Fruit fly (Drosophila melanogaster) whole organism, embryonic: Measurements from ENCODE around the gene cac.

Experiments
- BEAF-32 ChIP-seq: fragments of 200-800 bp; sonication (Bioruptor generic); optimal IDR thresholded peaks from 3 replicates; lab custom pipeline; 2017; ENCODE audit warnings: missing biosample characterization, missing genetic modification characterization, mild to moderate bottlenecking, moderate library complexity, missing genetic modification reagents
- CG5180 ChIP-seq: fragments of 200-800 bp; sonication (Bioruptor generic); optimal IDR thresholded peaks from 3 replicates; lab custom pipeline; 2017; ENCODE audit warnings: missing biosample characterization, missing genetic modification characterization, mild to moderate bottlenecking, moderate library complexity, missing genetic modification reagents
- CG8290 ChIP-seq, 3 experiments: fragments of 200-800 bp; sonication (Bioruptor generic); optimal IDR thresholded peaks; 2 replicates each; lab custom pipeline; 2016 to 2019; ENCODE audit warnings: missing biosample characterization in 3 of 3, missing genetic modification characterization in 3 of 3, mild to moderate bottlenecking in 2 of 3, moderate library complexity in 1 of 3
- CG8478 ChIP-seq: fragments of >200 bp; optimal IDR thresholded peaks from 2 replicates; lab custom pipeline; 2018
- Hsf ChIP-seq: fragments of 200-800 bp; sonication (Bioruptor generic); optimal IDR thresholded peaks from 3 replicates; lab custom pipeline; 2016; ENCODE audit warnings: missing biosample characterization, missing genetic modification characterization
- NFAT ChIP-seq: fragments of 200-800 bp; sonication (Bioruptor generic); IDR thresholded peaks from 2 replicates; pipeline ENCODE4 v1.3.6; 2022; ENCODE audit warnings: missing biosample characterization, missing genetic modification characterization
- cg ChIP-seq: fragments of 200-800 bp; sonication (Bioruptor generic); optimal IDR thresholded peaks from 3 replicates; lab custom pipeline; 2019; ENCODE audit warnings: missing biosample characterization, mild to moderate bottlenecking, missing genetic modification characterization, moderate library complexity
- eve ChIP-seq, 2 experiments: fragments of >200 bp; optimal IDR thresholded peaks; 2 replicates each; lab custom pipeline; 2017; ENCODE audit warnings: missing biosample characterization in 2 of 2, missing genetic modification characterization in 2 of 2
- ftz-f1 ChIP-seq: fragments of 200-800 bp; sonication (Bioruptor generic); optimal IDR thresholded peaks from 2 replicates; lab custom pipeline; 2016; ENCODE audit warnings: missing biosample characterization, missing genetic modification characterization
- kni ChIP-seq: fragments of 200-800 bp; sonication (Bioruptor generic); optimal IDR thresholded peaks from 3 replicates; lab custom pipeline; 2017; ENCODE audit warnings: mild to moderate bottlenecking, missing biosample characterization, missing genetic modification reagents, missing genetic modification characterization
- lab ChIP-seq: fragments of 200-800 bp; sonication (Bioruptor generic); optimal IDR thresholded peaks from 3 replicates; lab custom pipeline; 2017; ENCODE audit warnings: missing biosample characterization, missing genetic modification characterization, mild to moderate bottlenecking, moderate library complexity, missing genetic modification reagents
- pan ChIP-seq, 4 experiments: fragments of >200 bp in 3 of 4; fragments of 200-800 bp in 1 of 4; sonication (Bioruptor generic) in 1 of 4; optimal IDR thresholded peaks in 3 of 4; IDR thresholded peaks in 1 of 4; 2 replicates each; pipeline versions ENCODE4 v1.3.6 to Lab custom; 2017 to 2022; ENCODE audit warnings: missing biosample characterization in 2 of 4, missing genetic modification characterization in 2 of 4, mixed read lengths in 1 of 4
- sna ChIP-seq: fragments of 200-800 bp; sonication (Bioruptor generic); IDR thresholded peaks from 2 replicates; pipeline ENCODE4 v1.3.6; 2022; ENCODE audit warnings: missing biosample characterization, missing genetic modification characterization; ENCODE audit not compliant: partially characterized antibody
- wor ChIP-seq: fragments of 200-800 bp; sonication (Bioruptor generic); IDR thresholded peaks from 2 replicates; pipeline ENCODE4 v1.3.6; 2022; ENCODE audit warnings: missing biosample characterization, missing genetic modification characterization

- TF ChIP-seq lab (GFP tag; lab: Kevin White, UChicago) (no peak), NFAT (GFP tag; lab: Robert Waterston, UW) (no peak), eve (GFP tag; optimal IDR thresholded peaks at IDR 0.05; lab: Kevin White, UChicago) (no peak), CG8478 (lab: Kevin White, UChicago) (no peak), cg (no peak), pan (optimal IDR thresholded peaks at IDR 0.05; lab: Kevin White, UChicago) (no peak), pan (GFP tag; optimal IDR thresholded peaks at IDR 0.05 in 1 of 2, IDR thresholded peaks at IDR 0.05 in 1 of 2) (no peak), sna (GFP tag; lab: Robert Waterston, UW) (no peak), wor (GFP tag; lab: Robert Waterston, UW) (no peak), kni (GFP tag; lab: Kevin White, UChicago) (no peak), ftz-f1 (GFP tag; lab: Kevin White, UChicago) (no peak), CG5180 (GFP tag; lab: Kevin White, UChicago) (no peak), BEAF-32 (GFP tag; lab: Kevin White, UChicago) (no peak), CG8290 (GFP tag; optimal IDR thresholded peaks at IDR 0.05; lab: Kevin White, UChicago) (peak; percentile 78), CG8290 (tag; optimal IDR thresholded peaks at IDR 0.05; lab: Kevin White, UChicago) (peak in 1 of 2 experiments; percentile 84), Hsf (GFP tag; lab: Kevin White, UChicago) (no peak)
Measured at dm6 chrX:12032136-12032682, 47.3 kb upstream of the cac start, which contains the start of gene Cyp318a1.
